Fruit fly (Drosophila melanogaster) whole organism, adult: Measurements from ENCODE around the gene RpL22.

Experiments
- CG11617 ChIP-seq: fragments of 200-800 bp; sonication (Bioruptor generic); optimal IDR thresholded peaks from 2 replicates; lab custom pipeline; 2017; ENCODE audit warnings: mild to moderate bottlenecking, missing biosample characterization, missing genetic modification reagents, missing genetic modification characterization
- CG12768 ChIP-seq: fragments of 200-800 bp; sonication (Bioruptor generic); optimal IDR thresholded peaks from 2 replicates; lab custom pipeline; 2017; ENCODE audit warnings: missing biosample characterization, missing genetic modification characterization, mild to moderate bottlenecking, moderate library complexity, missing genetic modification reagents
- CG14711 ChIP-seq: fragments of 200-800 bp; sonication (Bioruptor generic); optimal IDR thresholded peaks from 2 replicates; lab custom pipeline; 2018; ENCODE audit warnings: missing biosample characterization, mild to moderate bottlenecking, missing genetic modification characterization, moderate library complexity
- CG1620 ChIP-seq: fragments of 200-800 bp; sonication (Bioruptor generic); optimal IDR thresholded peaks from 2 replicates; lab custom pipeline; 2016; ENCODE audit warnings: missing biosample characterization, missing genetic modification characterization
- CG33017 ChIP-seq: fragments of 200-800 bp; sonication (Bioruptor generic); optimal IDR thresholded peaks from 2 replicates; lab custom pipeline; 2018; ENCODE audit warnings: missing biosample characterization, mild to moderate bottlenecking, missing genetic modification characterization, moderate library complexity
- CG5204 ChIP-seq: fragments of 200-800 bp; sonication (Bioruptor generic); optimal IDR thresholded peaks from 2 replicates; lab custom pipeline; 2016; ENCODE audit warnings: missing biosample characterization, missing genetic modification characterization
- Clk ChIP-seq: fragments of 200-800 bp; sonication (Bioruptor generic); optimal IDR thresholded peaks from 2 replicates; lab custom pipeline; 2017; ENCODE audit warnings: missing biosample characterization, missing genetic modification characterization
- Crg-1 ChIP-seq: fragments of 200-800 bp; sonication (Bioruptor generic); optimal IDR thresholded peaks from 2 replicates; lab custom pipeline; 2016; ENCODE audit warnings: missing biosample characterization, missing genetic modification characterization
- Hr96 ChIP-seq: fragments of 200-800 bp; sonication (Bioruptor generic); optimal IDR thresholded peaks from 2 replicates; lab custom pipeline; 2016; ENCODE audit warnings: missing biosample characterization, missing genetic modification characterization
- cic ChIP-seq: fragments of 200-800 bp; sonication (Bioruptor generic); optimal IDR thresholded peaks from 2 replicates; lab custom pipeline; 2017; ENCODE audit warnings: missing biosample characterization, mild to moderate bottlenecking, missing genetic modification characterization, moderate library complexity
- kay ChIP-seq: fragments of 200-800 bp; sonication (Bioruptor generic); peaks from one replicate; lab custom pipeline; 2016; ENCODE audit warnings: missing biosample characterization, missing genetic modification characterization, borderline replicate concordance
- pad ChIP-seq: fragments of 200-800 bp; sonication (Bioruptor generic); optimal IDR thresholded peaks from 3 replicates; lab custom pipeline; 2017; ENCODE audit warnings: missing biosample characterization, missing genetic modification characterization, mild to moderate bottlenecking, moderate library complexity, missing genetic modification reagents
- tj ChIP-seq: fragments of 200-800 bp; sonication (Bioruptor generic); optimal IDR thresholded peaks from 3 replicates; lab custom pipeline; 2017; ENCODE audit warnings: missing biosample characterization, mild to moderate bottlenecking, missing genetic modification characterization, moderate library complexity
- toe ChIP-seq: fragments of 200-800 bp; sonication (Bioruptor generic); optimal IDR thresholded peaks from 2 replicates; lab custom pipeline; 2016; ENCODE audit warnings: missing biosample characterization, missing genetic modification characterization

dm6 chrX:753553-753952, 11.4 kb downstream of the RpL22 start, which contains the start of gene CG13361:
- TF ChIP-seq toe (GFP tag; lab: Kevin White, UChicago): no peak
- TF ChIP-seq CG14711 (tag; lab: Kevin White, UChicago): no peak
- no peak for TF ChIP-seq kay
- TF ChIP-seq cic (GFP tag; lab: Kevin White, UChicago): no peak
- no peak for TF ChIP-seq Clk
- TF ChIP-seq CG5204: no peak
- TF ChIP-seq Hr96 (GFP tag; lab: Kevin White, UChicago): no peak
- TF ChIP-seq CG12768 (GFP tag; lab: Kevin White, UChicago): no peak
- TF ChIP-seq CG1620 (GFP tag; lab: Kevin White, UChicago): no peak
- TF ChIP-seq Crg-1 (GFP tag; lab: Kevin White, UChicago): no peak
- no peak for TF ChIP-seq CG11617 (GFP tag; lab: Kevin White, UChicago)
- no peak for TF ChIP-seq CG33017
- TF ChIP-seq tj: no peak
- no peak for TF ChIP-seq pad
